Worm (Caenorhabditis elegans): ENCODE data around the gene fbxa-66.

- TF ChIP-seq cebp-1 (GFP tag; IDR thresholded peaks at IDR 0.05) (no peak), cebp-1 (tag; optimal IDR thresholded peaks at IDR 0.05) (no peak), hmg-20 (GFP tag; IDR thresholded peaks at IDR 0.05) (no peak), dpl-1 (GFP tag; optimal IDR thresholded peaks at IDR 0.05) (no peak), Y95B8A.8 (GFP tag; IDR thresholded peaks at IDR 0.05) (no peak), F33H1.4 (GFP tag; IDR thresholded peaks at IDR 0.05) (no peak), snpc-1.1 (tag; optimal IDR thresholded peaks at IDR 0.05; ENCODE audit: insufficient read depth) (no peak), aptf-2 (GFP tag; conservative IDR thresholded peaks at IDR 0.05) (no peak), snpc-4 (GFP tag; optimal IDR thresholded peaks at IDR 0.05) (no peak), snpc-4 (tag; optimal IDR thresholded peaks at IDR 0.05) (no peak), ztf-22 (GFP tag; optimal IDR thresholded peaks at IDR 0.05) (no peak), Y56A3A.18 (GFP tag; IDR thresholded peaks at IDR 0.05) (no peak), rpc-1 (optimal IDR thresholded peaks at IDR 0.05) (no peak), rpc-1 (tag; optimal IDR thresholded peaks at IDR 0.05) (no peak)
Measured at ce11 chrIII:2283341-2283847, 30.4 kb downstream of the fbxa-66 start.
